Worm (Caenorhabditis elegans) whole organism, midembryonic: ENCODE data around the gene srh-32.

Experiments used
- T22C8.4 ChIP-seq: fragments of 200-800 bp; sonication (Bioruptor generic); IDR thresholded peaks from 2 replicates; pipeline ENCODE4 v1.3.6; 2022; ENCODE audit warnings: missing genetic modification characterization, missing compliant biosample characterization
- cog-1 ChIP-seq: sonication (generic microtip); optimal IDR thresholded peaks from 2 replicates; lab custom pipeline; 2016; ENCODE audit warnings: missing genetic modification characterization, missing compliant biosample characterization
- flt-1 ChIP-seq: fragments of 200-800 bp; sonication (Bioruptor generic); IDR thresholded peaks from 2 replicates; pipeline ENCODE4 v1.3.6; 2022; ENCODE audit warnings: missing genetic modification characterization, missing compliant biosample characterization
- klf-2 ChIP-seq: fragments of 200-800 bp; sonication (Bioruptor generic); conservative IDR thresholded peaks from 2 replicates; pipeline ENCODE4 v1.3.6; 2022; ENCODE audit warnings: missing genetic modification reagents, missing genetic modification characterization, missing compliant biosample characterization
- med-1 ChIP-seq: sonication (generic microtip); optimal IDR thresholded peaks from 2 replicates; lab custom pipeline; 2017; ENCODE audit warnings: missing genetic modification characterization, mild to moderate bottlenecking, missing compliant biosample characterization, antibody characterized with exemption, missing genetic modification reagents; ENCODE audit not compliant: insufficient read depth

DNA sequence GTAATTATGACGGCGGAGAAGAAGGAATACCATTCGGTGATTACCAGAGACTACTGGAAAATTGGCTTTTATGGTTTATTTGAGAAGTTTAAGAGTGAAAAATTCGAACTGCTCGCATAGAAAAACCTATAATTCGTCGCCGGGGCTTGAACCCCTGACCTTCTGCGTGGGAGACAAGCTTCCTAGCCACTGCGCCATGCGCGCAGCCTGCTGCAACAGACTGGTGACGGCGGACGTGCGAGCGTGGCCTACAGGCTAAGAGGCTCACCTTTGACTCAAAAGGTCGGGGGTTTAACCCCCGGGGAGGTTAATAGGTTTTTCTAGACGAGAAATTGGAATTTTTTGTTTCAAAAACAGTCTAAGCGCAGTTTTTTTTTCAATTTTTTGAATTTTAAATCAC is 36.6 kb upstream of the srh-32 start:
- no peak for TF ChIP-seq med-1
- TF ChIP-seq cog-1 (tag; lab: Kevin White, UChicago), result no peak
- no peak for TF ChIP-seq flt-1 (GFP tag; lab: Robert Waterston, UW)
- TF ChIP-seq T22C8.4 (GFP tag; lab: Robert Waterston, UW), result no peak
- TF ChIP-seq klf-2 (GFP tag; lab: Robert Waterston, UW), result no peak
